Worm (Caenorhabditis elegans): ENCODE results near the gene dolk-1.

Gene dolk-1

ce11 chrIII:11923586-11923985 is 9.9 kb downstream of the dolk-1 start, which contains the start of gene nft-1:
Gene nft-1, plus strand, starts transcription at chrIII:11923886.
- no peak for TF ChIP-seq ceh-36 (tag; optimal IDR thresholded peaks at IDR 0.05)
- TF ChIP-seq pes-1 (GFP tag; IDR thresholded peaks at IDR 0.05), result no peak
- no peak for TF ChIP-seq ama-1 (optimal IDR thresholded peaks at IDR 0.05)
- TF ChIP-seq sea-1 (GFP tag; conservative IDR thresholded peaks at IDR 0.05), result no peak
- TF ChIP-seq aly-1 (tag; optimal IDR thresholded peaks at IDR 0.05), result no peak
- no peak for TF ChIP-seq tra-4 (tag; optimal IDR thresholded peaks at IDR 0.05)
- TF ChIP-seq tbx-37 (GFP tag; conservative IDR thresholded peaks at IDR 0.05), result no peak

- TF ChIP-seq hnd-1 (tag; optimal IDR thresholded peaks at IDR 0.05), result no peak
- TF ChIP-seq ets-7 (tag; optimal IDR thresholded peaks at IDR 0.05), result no peak
- no peak for TF ChIP-seq ceh-13 (GFP tag; optimal IDR thresholded peaks at IDR 0.05)
- TF ChIP-seq pes-1 (GFP tag; IDR thresholded peaks at IDR 0.05), result no peak
- TF ChIP-seq aly-1 (tag; optimal IDR thresholded peaks at IDR 0.05), result no peak
- peak; percentile 33 for TF ChIP-seq B0310.2 (tag; optimal IDR thresholded peaks at IDR 0.05)
- TF ChIP-seq ceh-36 (tag; optimal IDR thresholded peaks at IDR 0.05), result no peak
- no peak for TF ChIP-seq F13C5.2 (tag; optimal IDR thresholded peaks at IDR 0.05)
- TF ChIP-seq tra-4 (tag; optimal IDR thresholded peaks at IDR 0.05), result no peak
- peak; percentile 85 for TF ChIP-seq ama-1 (optimal IDR thresholded peaks at IDR 0.05)
- TF ChIP-seq flt-1 (GFP tag; IDR thresholded peaks at IDR 0.05), result no peak
- peak; percentile 15 for TF ChIP-seq hmg-4 (GFP tag; optimal IDR thresholded peaks at IDR 0.05)
- TF ChIP-seq tbx-11 (GFP tag; IDR thresholded peaks at IDR 0.05), result no peak
Observed at ce11 chrIII:11921658-11922098, 11.8 kb downstream of the dolk-1 start, which contains the start of gene Y56A3A.22. Gene Y56A3A.22, plus strand, starts transcription at chrIII:11921692.

ce11 chrIII:11920187-11920785 is 13.2 kb downstream of the dolk-1 start, which contains the start of the genes ccf-1 and trap-4:
Gene ccf-1, minus strand, starts transcription at chrIII:11920237.
Gene trap-4, plus strand, starts transcription at chrIII:11920735.
- no peak for TF ChIP-seq B0310.2 (tag; optimal IDR thresholded peaks at IDR 0.05)
- no peak for TF ChIP-seq tra-4 (tag; optimal IDR thresholded peaks at IDR 0.05)
- TF ChIP-seq scrt-1 (GFP tag; IDR thresholded peaks at IDR 0.05), result no peak
- no peak for TF ChIP-seq ceh-13 (GFP tag; optimal IDR thresholded peaks at IDR 0.05)
- TF ChIP-seq sea-1 (GFP tag; conservative IDR thresholded peaks at IDR 0.05), result no peak
- no peak for TF ChIP-seq ets-7 (tag; optimal IDR thresholded peaks at IDR 0.05)
- no peak for TF ChIP-seq pes-1 (GFP tag; IDR thresholded peaks at IDR 0.05)
- no peak for TF ChIP-seq hnd-1 (tag; optimal IDR thresholded peaks at IDR 0.05)
- no peak for TF ChIP-seq tbx-11 (GFP tag; IDR thresholded peaks at IDR 0.05)
- TF ChIP-seq tbx-37 (GFP tag; conservative IDR thresholded peaks at IDR 0.05), result no peak
- no peak for TF ChIP-seq aly-1 (tag; optimal IDR thresholded peaks at IDR 0.05)
- no peak for TF ChIP-seq ceh-36 (tag; optimal IDR thresholded peaks at IDR 0.05)
- no peak for TF ChIP-seq flt-1 (GFP tag; IDR thresholded peaks at IDR 0.05)
- no peak for TF ChIP-seq ama-1 (optimal IDR thresholded peaks at IDR 0.05)

- TF ChIP-seq ama-1 (optimal IDR thresholded peaks at IDR 0.05) (peak; percentile 81), B0310.2 (tag; optimal IDR thresholded peaks at IDR 0.05) (no peak), hmbx-1 (tag; optimal IDR thresholded peaks at IDR 0.05) (no peak), scrt-1 (GFP tag; IDR thresholded peaks at IDR 0.05) (no peak), tbx-11 (GFP tag; IDR thresholded peaks at IDR 0.05) (no peak), tra-4 (tag; optimal IDR thresholded peaks at IDR 0.05) (no peak), ceh-36 (tag; optimal IDR thresholded peaks at IDR 0.05) (no peak), ceh-13 (GFP tag; optimal IDR thresholded peaks at IDR 0.05) (no peak), tbx-37 (GFP tag; conservative IDR thresholded peaks at IDR 0.05) (no peak), pes-1 (GFP tag; IDR thresholded peaks at IDR 0.05) (no peak), ets-7 (tag; optimal IDR thresholded peaks at IDR 0.05) (no peak), sea-1 (GFP tag; conservative IDR thresholded peaks at IDR 0.05) (0 out of 2 replicates have a peak, but pooled peaks have one; percentile 24), hnd-1 (tag; optimal IDR thresholded peaks at IDR 0.05) (no peak), flt-1 (GFP tag; IDR thresholded peaks at IDR 0.05) (0 out of 2 replicates have a peak, but pooled peaks have one; percentile 7)
Observed at ce11 chrIII:11918247-11918769, 15.1 kb downstream of the dolk-1 start, which contains the start of gene znf-593. Gene znf-593, minus strand, starts transcription at chrIII:11918719.

- no peak for TF ChIP-seq aly-1 (tag; optimal IDR thresholded peaks at IDR 0.05)
- no peak for TF ChIP-seq ama-1 (optimal IDR thresholded peaks at IDR 0.05)
- no peak for TF ChIP-seq sea-1 (GFP tag; conservative IDR thresholded peaks at IDR 0.05)
- TF ChIP-seq pes-1 (GFP tag; IDR thresholded peaks at IDR 0.05), result no peak
- TF ChIP-seq scrt-1 (GFP tag; IDR thresholded peaks at IDR 0.05), result no peak
- no peak for TF ChIP-seq hmg-4 (GFP tag; optimal IDR thresholded peaks at IDR 0.05)
- no peak for TF ChIP-seq B0310.2 (tag; optimal IDR thresholded peaks at IDR 0.05)
- TF ChIP-seq hnd-1 (tag; optimal IDR thresholded peaks at IDR 0.05), result no peak
- TF ChIP-seq ceh-36 (tag; optimal IDR thresholded peaks at IDR 0.05), result no peak
- no peak for TF ChIP-seq ets-7 (tag; optimal IDR thresholded peaks at IDR 0.05)
- no peak for TF ChIP-seq hmbx-1 (tag; optimal IDR thresholded peaks at IDR 0.05)
- TF ChIP-seq tbx-37 (GFP tag; conservative IDR thresholded peaks at IDR 0.05), result no peak
- TF ChIP-seq tbx-11 (GFP tag; IDR thresholded peaks at IDR 0.05), result no peak
- TF ChIP-seq F13C5.2 (tag; optimal IDR thresholded peaks at IDR 0.05), result no peak
- no peak for TF ChIP-seq tra-4 (tag; optimal IDR thresholded peaks at IDR 0.05)
- no peak for TF ChIP-seq flt-1 (GFP tag; IDR thresholded peaks at IDR 0.05)
- no peak for TF ChIP-seq ceh-13 (GFP tag; optimal IDR thresholded peaks at IDR 0.05)
Observed at ce11 chrIII:11917525-11917924, 15.9 kb downstream of the dolk-1 start.

- no peak for TF ChIP-seq hmbx-1 (tag; optimal IDR thresholded peaks at IDR 0.05)
- TF ChIP-seq aly-1 (tag; optimal IDR thresholded peaks at IDR 0.05), result no peak
- TF ChIP-seq ceh-36 (tag; optimal IDR thresholded peaks at IDR 0.05), result no peak
- TF ChIP-seq hmg-4 (GFP tag; optimal IDR thresholded peaks at IDR 0.05), result peak; percentile 16
- no peak for TF ChIP-seq ceh-13 (GFP tag; optimal IDR thresholded peaks at IDR 0.05)
- TF ChIP-seq ama-1 (optimal IDR thresholded peaks at IDR 0.05), result no peak
- no peak for TF ChIP-seq flt-1 (GFP tag; IDR thresholded peaks at IDR 0.05)
- no peak for TF ChIP-seq hnd-1 (tag; optimal IDR thresholded peaks at IDR 0.05)
- peak; percentile 39; the same call in 1 of the 2 replicates for TF ChIP-seq pes-1 (GFP tag; IDR thresholded peaks at IDR 0.05)
- no peak for TF ChIP-seq tra-4 (tag; optimal IDR thresholded peaks at IDR 0.05)
- TF ChIP-seq ets-7 (tag; optimal IDR thresholded peaks at IDR 0.05), result no peak
- no peak for TF ChIP-seq scrt-1 (GFP tag; IDR thresholded peaks at IDR 0.05)
- no peak for TF ChIP-seq tbx-11 (GFP tag; IDR thresholded peaks at IDR 0.05)
- no peak for TF ChIP-seq sea-1 (GFP tag; conservative IDR thresholded peaks at IDR 0.05)
- TF ChIP-seq B0310.2 (tag; optimal IDR thresholded peaks at IDR 0.05), result peak; percentile 9
- no peak for TF ChIP-seq F13C5.2 (tag; optimal IDR thresholded peaks at IDR 0.05)
- no peak for TF ChIP-seq tbx-37 (GFP tag; conservative IDR thresholded peaks at IDR 0.05)
Observed at ce11 chrIII:11917090-11917489, 16.3 kb downstream of the dolk-1 start.
